Fruit fly (Drosophila melanogaster): ENCODE measurements around the gene BomT3.

dm6 chr3R:22134462-22134861 is 48.3 kb upstream of the BomT3 start:
- TF ChIP-seq CG8478 (optimal IDR thresholded peaks at IDR 0.05) (no peak), psq (optimal IDR thresholded peaks at IDR 0.05) (no peak), EcR (GFP tag; optimal IDR thresholded peaks at IDR 0.05) (no peak)
